Fruit fly (Drosophila melanogaster) whole organism, embryonic: ENCODE data around the gene mEFTs.

Experiments
- Aef1 ChIP-seq: fragments of 200-800 bp; sonication (Bioruptor generic); IDR thresholded peaks from 3 replicates; pipeline ENCODE4 v1.3.6; 2022; ENCODE audit warnings: missing biosample characterization, missing genetic modification characterization
- CG12104 ChIP-seq: fragments of 200-800 bp; sonication (Bioruptor generic); optimal IDR thresholded peaks from 3 replicates; lab custom pipeline; 2016; ENCODE audit warnings: missing biosample characterization, missing genetic modification characterization
- CG16779 ChIP-seq: fragments of 200-800 bp; sonication (Bioruptor generic); IDR thresholded peaks from 2 replicates; pipeline ENCODE4 v1.3.6; 2022; ENCODE audit warnings: missing biosample characterization, missing genetic modification characterization
- CG17568 ChIP-seq: fragments of 200-800 bp; sonication (Bioruptor generic); optimal IDR thresholded peaks from 2 replicates; lab custom pipeline; 2018; ENCODE audit warnings: missing biosample characterization, mild to moderate bottlenecking, missing genetic modification characterization, moderate library complexity
- CG17912 ChIP-seq: fragments of 200-800 bp; sonication (Bioruptor generic); optimal IDR thresholded peaks from 2 replicates; lab custom pipeline; 2018; ENCODE audit warnings: missing biosample characterization, mild to moderate bottlenecking, missing genetic modification characterization
- CG18262 ChIP-seq: fragments of 200-800 bp; optimal IDR thresholded peaks from 3 replicates; lab custom pipeline; 2019; ENCODE audit warnings: missing biosample characterization, mild to moderate bottlenecking, missing genetic modification characterization, moderate library complexity
- CG2116 ChIP-seq: fragments of 200-800 bp; sonication (Bioruptor generic); optimal IDR thresholded peaks from 3 replicates; lab custom pipeline; 2018; ENCODE audit warnings: missing biosample characterization, mild to moderate bottlenecking, missing genetic modification characterization
- CG33213 ChIP-seq: fragments of 200-800 bp; sonication (Bioruptor generic); optimal IDR thresholded peaks from 3 replicates; lab custom pipeline; 2016; ENCODE audit warnings: missing biosample characterization, missing genetic modification characterization
- CG3847 ChIP-seq: fragments of 200-800 bp; sonication (Bioruptor generic); IDR thresholded peaks from 2 replicates; pipeline ENCODE4 v1.3.6; 2022; ENCODE audit warnings: missing biosample characterization, missing genetic modification characterization
- CG4617 ChIP-seq: fragments of 200-800 bp; sonication (Bioruptor generic); optimal IDR thresholded peaks from 3 replicates; lab custom pipeline; 2016; ENCODE audit warnings: missing biosample characterization, missing genetic modification characterization, borderline replicate concordance
- CG4820 ChIP-seq: fragments of 200-800 bp; sonication (Bioruptor generic); optimal IDR thresholded peaks from 3 replicates; lab custom pipeline; 2016; ENCODE audit warnings: missing biosample characterization, missing genetic modification characterization
- CG6175 ChIP-seq: fragments of 200-800 bp; sonication (Bioruptor generic); IDR thresholded peaks from 3 replicates; pipeline ENCODE4 v1.3.6; 2022; ENCODE audit warnings: missing biosample characterization, missing genetic modification characterization
- CG7963 ChIP-seq: fragments of 200-800 bp; sonication (Bioruptor generic); IDR thresholded peaks from 3 replicates; pipeline ENCODE4 v1.3.6; 2022; ENCODE audit warnings: missing biosample characterization, missing genetic modification characterization; ENCODE audit not compliant: partially characterized antibody
- CG8765 ChIP-seq: fragments of 200-800 bp; sonication (Bioruptor generic); IDR thresholded peaks from 2 replicates; pipeline ENCODE4 v1.3.6; 2022; ENCODE audit warnings: missing biosample characterization, missing genetic modification characterization
- CG9817 ChIP-seq: fragments of 200-800 bp; sonication (Bioruptor generic); optimal IDR thresholded peaks from 2 replicates; lab custom pipeline; 2018; ENCODE audit warnings: missing biosample characterization, mild to moderate bottlenecking, missing genetic modification characterization, moderate library complexity
- CoRest ChIP-seq: fragments of 200-800 bp; sonication (Bioruptor generic); optimal IDR thresholded peaks from 3 replicates; lab custom pipeline; 2018; ENCODE audit warnings: missing biosample characterization, mild to moderate bottlenecking, missing genetic modification characterization, moderate library complexity
- Dip3 ChIP-seq: fragments of 200-800 bp; sonication (Bioruptor generic); optimal IDR thresholded peaks from 3 replicates; lab custom pipeline; 2016; ENCODE audit warnings: missing biosample characterization, missing genetic modification characterization
- Elba2 ChIP-seq: fragments of 200-800 bp; sonication (Bioruptor generic); optimal IDR thresholded peaks from 3 replicates; lab custom pipeline; 2016; ENCODE audit warnings: missing biosample characterization, missing genetic modification characterization
- Fer2 ChIP-seq: fragments of 200-800 bp; sonication (Bioruptor generic); optimal IDR thresholded peaks from 2 replicates; lab custom pipeline; 2018; ENCODE audit warnings: missing biosample characterization, mild to moderate bottlenecking, missing genetic modification characterization, moderate library complexity
- H2.0 ChIP-seq: fragments of 200-800 bp; sonication (Bioruptor generic); IDR thresholded peaks from 2 replicates; pipeline ENCODE4 v1.3.6; 2022; ENCODE audit warnings: missing biosample characterization, missing genetic modification characterization
- Hr3 ChIP-seq: fragments of 200-800 bp; sonication (Bioruptor generic); optimal IDR thresholded peaks from 3 replicates; lab custom pipeline; 2016; ENCODE audit warnings: missing biosample characterization, missing genetic modification characterization
- Kr ChIP-seq: fragments of 200-800 bp; sonication (Bioruptor generic); optimal IDR thresholded peaks from 2 replicates; lab custom pipeline; 2017; ENCODE audit warnings: missing biosample characterization, mild to moderate bottlenecking, missing genetic modification characterization
- MESR4 ChIP-seq: fragments of 200-800 bp; sonication (Bioruptor generic); optimal IDR thresholded peaks from 2 replicates; lab custom pipeline; 2018; ENCODE audit warnings: missing biosample characterization, mild to moderate bottlenecking, missing genetic modification characterization, moderate library complexity
- Stat92E ChIP-seq, 3 experiments: fragments of >200 bp in 2 of 3; fragments of 200-800 bp in 1 of 3; sonication (Bioruptor generic) in 1 of 3; optimal IDR thresholded peaks; 2 replicates each; lab custom pipeline; 2017 to 2019; ENCODE audit warnings: missing biosample characterization in 3 of 3, missing genetic modification characterization in 3 of 3, mild to moderate bottlenecking in 1 of 3, moderate library complexity in 1 of 3
- az2 ChIP-seq: fragments of 200-800 bp; sonication (Bioruptor generic); optimal IDR thresholded peaks from 3 replicates; lab custom pipeline; 2016; ENCODE audit warnings: missing biosample characterization, missing genetic modification characterization
- bab2 ChIP-seq: fragments of 200-800 bp; sonication (Bioruptor generic); optimal IDR thresholded peaks from 2 replicates; lab custom pipeline; 2016; ENCODE audit warnings: missing biosample characterization, missing genetic modification characterization
- croc ChIP-seq: fragments of 200-800 bp; sonication (Bioruptor generic); conservative IDR thresholded peaks from 3 replicates; pipeline ENCODE4 v1.3.6; 2022; ENCODE audit warnings: missing biosample characterization, missing genetic modification characterization
- crol ChIP-seq: fragments of 200-800 bp; sonication (Bioruptor generic); IDR thresholded peaks from 2 replicates; pipeline ENCODE4 v1.3.6; 2022; ENCODE audit warnings: missing biosample characterization, missing genetic modification characterization
- dimm ChIP-seq: fragments of 200-800 bp; sonication (Bioruptor generic); IDR thresholded peaks from 2 replicates; pipeline ENCODE4 v1.3.6; 2022; ENCODE audit warnings: missing biosample characterization, missing genetic modification characterization
- dm ChIP-seq: fragments of 200-800 bp; sonication (Bioruptor generic); optimal IDR thresholded peaks from 3 replicates; lab custom pipeline; 2016; ENCODE audit warnings: missing biosample characterization, missing genetic modification characterization
- exex ChIP-seq: fragments of 200-800 bp; sonication (Bioruptor generic); optimal IDR thresholded peaks from 4 replicates; lab custom pipeline; 2018; ENCODE audit warnings: missing biosample characterization, mild to moderate bottlenecking, missing genetic modification characterization, moderate library complexity
- hb ChIP-seq: fragments of 200-800 bp; sonication (Bioruptor generic); IDR thresholded peaks from 3 replicates; pipeline ENCODE4 v1.3.6; 2022; ENCODE audit warnings: missing biosample characterization, missing genetic modification characterization; ENCODE audit not compliant: partially characterized antibody
- ind ChIP-seq: fragments of 200-800 bp; sonication (Bioruptor generic); optimal IDR thresholded peaks from 3 replicates; lab custom pipeline; 2016; ENCODE audit warnings: missing biosample characterization, missing genetic modification characterization
- kni ChIP-seq: fragments of 200-800 bp; sonication (Bioruptor generic); optimal IDR thresholded peaks from 3 replicates; lab custom pipeline; 2017; ENCODE audit warnings: mild to moderate bottlenecking, missing biosample characterization, missing genetic modification reagents, missing genetic modification characterization
- lbe ChIP-seq: fragments of 200-800 bp; sonication (Bioruptor generic); optimal IDR thresholded peaks from 2 replicates; lab custom pipeline; 2016; ENCODE audit warnings: missing biosample characterization, mild to moderate bottlenecking, missing genetic modification characterization
- mirr ChIP-seq: fragments of 200-800 bp; sonication (Bioruptor generic); optimal IDR thresholded peaks from 3 replicates; lab custom pipeline; 2018; ENCODE audit warnings: missing biosample characterization, mild to moderate bottlenecking, missing genetic modification characterization
- pho ChIP-seq: fragments of 200-800 bp; sonication (Bioruptor generic); optimal IDR thresholded peaks from 2 replicates; lab custom pipeline; 2016; ENCODE audit warnings: missing biosample characterization, missing genetic modification characterization
- schlank ChIP-seq: fragments of 200-800 bp; sonication (Bioruptor generic); optimal IDR thresholded peaks from 2 replicates; lab custom pipeline; 2018; ENCODE audit warnings: missing biosample characterization, mild to moderate bottlenecking, missing genetic modification characterization
- sima ChIP-seq: fragments of 200-800 bp; sonication (Bioruptor generic); optimal IDR thresholded peaks from 2 replicates; lab custom pipeline; 2016; ENCODE audit warnings: missing biosample characterization, missing genetic modification characterization
- sr ChIP-seq: fragments of 200-800 bp; sonication (Bioruptor generic); IDR thresholded peaks from 3 replicates; pipeline ENCODE4 v1.3.6; 2022; ENCODE audit warnings: missing biosample characterization, missing genetic modification characterization
- stwl ChIP-seq: fragments of 200-800 bp; sonication (Bioruptor generic); optimal IDR thresholded peaks from 3 replicates; lab custom pipeline; 2018; ENCODE audit warnings: missing biosample characterization, mild to moderate bottlenecking, missing genetic modification characterization, moderate library complexity
- trem ChIP-seq: fragments of 200-800 bp; optimal IDR thresholded peaks from 3 replicates; lab custom pipeline; 2019; ENCODE audit warnings: missing biosample characterization, mild to moderate bottlenecking, missing genetic modification characterization, moderate library complexity
- usp ChIP-seq: fragments of >200 bp; optimal IDR thresholded peaks from 2 replicates; lab custom pipeline; 2017; ENCODE audit warnings: missing biosample characterization, missing genetic modification characterization
- wek ChIP-seq: fragments of 200-800 bp; sonication (Bioruptor generic); optimal IDR thresholded peaks from 3 replicates; lab custom pipeline; 2018; ENCODE audit warnings: missing biosample characterization, mild to moderate bottlenecking, missing genetic modification characterization, moderate library complexity
- zfh2 ChIP-seq: fragments of 200-800 bp; sonication (Bioruptor generic); optimal IDR thresholded peaks from 2 replicates; lab custom pipeline; 2016; ENCODE audit warnings: missing biosample characterization, missing genetic modification characterization

mEFTs gene

dm6 chr2L:17450505-17451415 lies 50.1 kb downstream of the mEFTs start (continued):
- TF ChIP-seq dimm (GFP tag; lab: Robert Waterston, UW): no peak
- TF ChIP-seq wek (GFP tag; lab: Kevin White, UChicago): no peak
- TF ChIP-seq zfh2 (GFP tag; lab: Kevin White, UChicago): no peak
- TF ChIP-seq MESR4 (GFP tag; lab: Kevin White, UChicago): no peak
- TF ChIP-seq Fer2 (tag; lab: Kevin White, UChicago): peak; percentile 18
- TF ChIP-seq CG18262 (tag; lab: Kevin White, UChicago): peak; percentile 70
- TF ChIP-seq CG7963 (GFP tag; lab: Robert Waterston, UW): no peak
- TF ChIP-seq H2.0 (GFP tag; lab: Robert Waterston, UW): 0 out of 2 replicates have a peak, but pooled peaks have one; percentile 4
- TF ChIP-seq CG6175 (GFP tag; lab: Robert Waterston, UW): 0 out of 3 replicates have a peak, but pooled peaks have one; percentile 48
- peak; percentile 18 for TF ChIP-seq pho (GFP tag; lab: Kevin White, UChicago)
- TF ChIP-seq lbe (GFP tag; lab: Kevin White, UChicago): peak; percentile 60
- no peak for TF ChIP-seq CG2116 (GFP tag; lab: Kevin White, UChicago)
- TF ChIP-seq bab2 (GFP tag; lab: Kevin White, UChicago): peak; percentile 40
- TF ChIP-seq usp (GFP tag; lab: Kevin White, UChicago): no peak
- peak; percentile 77 for TF ChIP-seq CoRest (tag; lab: Kevin White, UChicago)
- TF ChIP-seq croc (GFP tag; lab: Robert Waterston, UW): no peak
- TF ChIP-seq CG4617 (GFP tag; lab: Kevin White, UChicago): peak; percentile 8
- TF ChIP-seq Aef1 (GFP tag; lab: Robert Waterston, UW): no peak
- peak; percentile 53 for TF ChIP-seq CG9817 (tag; lab: Kevin White, UChicago)
- no peak for TF ChIP-seq dm (GFP tag; lab: Kevin White, UChicago)
- 0 out of 2 replicates have a peak, but pooled peaks have one; percentile 30 for TF ChIP-seq CG16779 (GFP tag; lab: Robert Waterston, UW)
- no peak for TF ChIP-seq CG17912
- peak; percentile 46 for TF ChIP-seq Dip3 (GFP tag; lab: Kevin White, UChicago)
- TF ChIP-seq exex (tag; lab: Kevin White, UChicago): peak; percentile 28
- TF ChIP-seq Elba2 (GFP tag; lab: Kevin White, UChicago): no peak
- TF ChIP-seq kni (GFP tag; lab: Kevin White, UChicago): no peak
- no peak for TF ChIP-seq Kr (GFP tag; lab: Kevin White, UChicago)
- TF ChIP-seq ind (GFP tag; lab: Kevin White, UChicago): peak; percentile 43
- TF ChIP-seq mirr: no peak
- TF ChIP-seq CG33213 (GFP tag; lab: Kevin White, UChicago): no peak
- peak; percentile 44 for TF ChIP-seq az2 (GFP tag; lab: Kevin White, UChicago)
- TF ChIP-seq hb (GFP tag; lab: Robert Waterston, UW): no peak
- TF ChIP-seq trem (tag; lab: Kevin White, UChicago): peak; percentile 19
- TF ChIP-seq CG4820 (GFP tag; lab: Kevin White, UChicago): no peak
- TF ChIP-seq CG12104 (GFP tag; lab: Kevin White, UChicago): peak; percentile 40
- peak; percentile 22 for TF ChIP-seq CG17568 (GFP tag; lab: Kevin White, UChicago)
- no peak for TF ChIP-seq stwl
- TF ChIP-seq Hr3: peak; percentile 40
- TF ChIP-seq schlank (tag; lab: Kevin White, UChicago): peak; percentile 21
- no peak for TF ChIP-seq sr (GFP tag; lab: Robert Waterston, UW)
- no peak for TF ChIP-seq Stat92E (GFP tag; optimal IDR thresholded peaks at IDR 0.05; lab: Kevin White, UChicago)
- TF ChIP-seq CG3847: peak; percentile 30; the same call in 1 of the 2 replicates
- no peak for TF ChIP-seq crol
- no peak for TF ChIP-seq sima (GFP tag; lab: Kevin White, UChicago)
- TF ChIP-seq CG8765: no peak
